Worm (Caenorhabditis elegans) whole organism, mixed stage, embryonic: ENCODE measurements around the gene Y17D7C.1.
A peak's percentile ranks its signal among the peaks of the same experiment; 100 is the strongest.

Source experiments
- bed-3 ChIP-seq: fragments of 200-800 bp; sonication (Bioruptor generic); optimal IDR thresholded peaks from 3 replicates; lab custom pipeline; 2018; ENCODE audit warnings: mild to moderate bottlenecking, missing genetic modification characterization, moderate library complexity, missing compliant biosample characterization
- blmp-1 ChIP-seq: fragments of 150-350 bp; optimal IDR thresholded peaks from 2 replicates; lab custom pipeline; 2014; ENCODE audit warnings: missing biosample characterization, missing genetic modification characterization
- ceh-39 ChIP-seq: fragments of 150-350 bp; optimal IDR thresholded peaks from 2 replicates; lab custom pipeline; 2014; ENCODE audit warnings: missing biosample characterization, missing genetic modification characterization
- ceh-43 ChIP-seq: fragments of 200-800 bp; sonication (Bioruptor generic); optimal IDR thresholded peaks from 2 replicates; lab custom pipeline; 2018; ENCODE audit warnings: mild to moderate bottlenecking, missing genetic modification characterization, moderate library complexity, missing compliant biosample characterization
- ceh-83 ChIP-seq: fragments of 200-800 bp; sonication (Bioruptor generic); optimal IDR thresholded peaks from 2 replicates; lab custom pipeline; 2018; ENCODE audit warnings: mild to moderate bottlenecking, missing genetic modification characterization, missing compliant biosample characterization
- ces-1 ChIP-seq: fragments of 150-350 bp; optimal IDR thresholded peaks from 2 replicates; lab custom pipeline; 2014; ENCODE audit warnings: missing biosample characterization, missing genetic modification reagents, missing genetic modification characterization
- cnd-1 ChIP-seq: fragments of 200-800 bp; sonication (Bioruptor generic); optimal IDR thresholded peaks from 2 replicates; lab custom pipeline; 2018; ENCODE audit warnings: mild to moderate bottlenecking, missing genetic modification characterization, missing compliant biosample characterization
- drap-1 ChIP-seq: fragments of 200-800 bp; sonication (Bioruptor generic); optimal IDR thresholded peaks from 3 replicates; lab custom pipeline; 2018; ENCODE audit warnings: mild to moderate bottlenecking, missing genetic modification characterization, missing compliant biosample characterization
- elt-1 ChIP-seq: sonication (generic microtip); optimal IDR thresholded peaks from 2 replicates; lab custom pipeline; 2017; ENCODE audit warnings: missing genetic modification characterization, mild to moderate bottlenecking, missing compliant biosample characterization, antibody characterized with exemption, moderate library complexity, borderline replicate concordance; ENCODE audit not compliant: insufficient read depth
- flh-1 ChIP-seq: fragments of 200-800 bp; sonication (Bioruptor generic); optimal IDR thresholded peaks from 2 replicates; lab custom pipeline; 2018; ENCODE audit warnings: mild to moderate bottlenecking, missing genetic modification characterization, moderate library complexity, missing compliant biosample characterization
- ham-2 ChIP-seq: fragments of 200-800 bp; sonication (Bioruptor generic); optimal IDR thresholded peaks from 2 replicates; lab custom pipeline; 2018; ENCODE audit warnings: mild to moderate bottlenecking, missing genetic modification characterization, missing compliant biosample characterization
- hlh-1 ChIP-seq: fragments of 150-350 bp; optimal IDR thresholded peaks from 2 replicates; lab custom pipeline; 2014; ENCODE audit warnings: missing biosample characterization, missing genetic modification reagents, missing genetic modification characterization
- lin-13 ChIP-seq: fragments of 150-350 bp; optimal IDR thresholded peaks from 2 replicates; lab custom pipeline; 2014; ENCODE audit warnings: missing biosample characterization, missing genetic modification characterization
- lin-32 ChIP-seq: fragments of 200-800 bp; sonication (Bioruptor generic); optimal IDR thresholded peaks from 2 replicates; lab custom pipeline; 2018; ENCODE audit warnings: mild to moderate bottlenecking, missing genetic modification characterization, missing compliant biosample characterization
- lsy-2 ChIP-seq: fragments of 150-350 bp; optimal IDR thresholded peaks from 2 replicates; lab custom pipeline; 2014; ENCODE audit warnings: missing biosample characterization, missing genetic modification characterization
- mab-5 ChIP-seq: fragments of 150-350 bp; optimal IDR thresholded peaks from 2 replicates; lab custom pipeline; 2014; ENCODE audit warnings: missing biosample characterization, missing genetic modification characterization
- mep-1 ChIP-seq: fragments of 150-350 bp; optimal IDR thresholded peaks from 2 replicates; lab custom pipeline; 2017; ENCODE audit warnings: missing biosample characterization, missing genetic modification reagents, missing genetic modification characterization, inconsistent platforms
- mls-2 ChIP-seq: sonication (generic microtip); optimal IDR thresholded peaks from 2 replicates; lab custom pipeline; 2016; ENCODE audit warnings: mild to moderate bottlenecking, missing genetic modification characterization, moderate library complexity, missing compliant biosample characterization
- nhr-12 ChIP-seq: fragments of 150-350 bp; optimal IDR thresholded peaks from 2 replicates; lab custom pipeline; 2014; ENCODE audit warnings: missing biosample characterization, missing genetic modification characterization
- nhr-2 ChIP-seq: fragments of 150-350 bp; optimal IDR thresholded peaks from 2 replicates; lab custom pipeline; 2014; ENCODE audit warnings: missing biosample characterization, missing genetic modification characterization
- nhr-237 ChIP-seq: fragments of 150-350 bp; optimal IDR thresholded peaks from 2 replicates; lab custom pipeline; 2014; ENCODE audit warnings: missing biosample characterization, missing genetic modification characterization
- nhr-28 ChIP-seq: fragments of 150-350 bp; optimal IDR thresholded peaks from 2 replicates; lab custom pipeline; 2014; ENCODE audit warnings: missing biosample characterization, missing genetic modification characterization
- nhr-76 ChIP-seq: sonication (generic microtip); optimal IDR thresholded peaks from 2 replicates; lab custom pipeline; 2017; ENCODE audit warnings: missing biosample characterization, missing genetic modification characterization
- pha-4 ChIP-seq: fragments of 150-350 bp; optimal IDR thresholded peaks from 2 replicates; lab custom pipeline; 2018; ENCODE audit warnings: missing biosample characterization, missing genetic modification reagents, missing genetic modification characterization
- sem-2 ChIP-seq: fragments of 200-800 bp; sonication (Bioruptor generic); optimal IDR thresholded peaks from 2 replicates; lab custom pipeline; 2018; ENCODE audit warnings: mild to moderate bottlenecking, missing genetic modification characterization, missing compliant biosample characterization
- snpc-4 ChIP-seq: fragments of 150-350 bp; optimal IDR thresholded peaks from 2 replicates; lab custom pipeline; 2014; ENCODE audit warnings: missing biosample characterization, missing genetic modification characterization
- sptf-1 ChIP-seq: sonication (generic microtip); optimal IDR thresholded peaks from 2 replicates; lab custom pipeline; 2017; ENCODE audit warnings: mild to moderate bottlenecking, missing genetic modification characterization, moderate library complexity, missing compliant biosample characterization
- tbx-8 ChIP-seq: fragments of 200-800 bp; sonication (Bioruptor generic); optimal IDR thresholded peaks from 2 replicates; lab custom pipeline; 2018; ENCODE audit warnings: mild to moderate bottlenecking, missing genetic modification characterization, moderate library complexity, missing compliant biosample characterization
- unc-120 ChIP-seq: sonication (generic microtip); optimal IDR thresholded peaks from 2 replicates; lab custom pipeline; 2017; ENCODE audit warnings: missing genetic modification characterization, missing compliant biosample characterization; ENCODE audit not compliant: poor library complexity, severe bottlenecking
- unc-39 ChIP-seq: fragments of 150-350 bp; optimal IDR thresholded peaks from 2 replicates; lab custom pipeline; 2014; ENCODE audit warnings: missing biosample characterization, missing genetic modification characterization
- unc-62 ChIP-seq: fragments of 150-350 bp; optimal IDR thresholded peaks from 2 replicates; lab custom pipeline; 2014; ENCODE audit warnings: missing biosample characterization, missing genetic modification reagents, missing genetic modification characterization
- zip-8 ChIP-seq: fragments of 150-350 bp; optimal IDR thresholded peaks from 2 replicates; lab custom pipeline; 2014; ENCODE audit warnings: missing biosample characterization, missing genetic modification characterization
- ztf-11 ChIP-seq: fragments of 150-350 bp; optimal IDR thresholded peaks from 2 replicates; lab custom pipeline; 2014; ENCODE audit warnings: missing biosample characterization, missing genetic modification characterization

The Y17D7C.1 gene

ce11 chrV:18708015-18708414 is 1.6 kb downstream of the Y17D7C.1 start:
- TF ChIP-seq elt-1 (tag; lab: Kevin White, UChicago) (no peak), mls-2 (tag; lab: Kevin White, UChicago) (no peak), ztf-11 (tag; lab: Kevin White, UChicago) (no peak), ham-2 (no peak), nhr-76 (tag; lab: Kevin White, UChicago) (no peak), ceh-43 (no peak), flh-1 (GFP tag; lab: Kevin White, UChicago) (no peak), nhr-2 (tag; lab: Kevin White, UChicago) (no peak), unc-120 (tag; lab: Kevin White, UChicago) (no peak), ceh-83 (GFP tag; lab: Kevin White, UChicago) (no peak), lin-13 (tag; lab: Kevin White, UChicago) (no peak), nhr-237 (tag; lab: Kevin White, UChicago) (no peak), drap-1 (GFP tag; lab: Kevin White, UChicago) (no peak), pha-4 (tag; lab: Kevin White, UChicago) (no peak), lin-32 (GFP tag; lab: Kevin White, UChicago) (no peak), unc-62 (GFP tag; lab: Kevin White, UChicago) (no peak), bed-3 (GFP tag; lab: Kevin White, UChicago) (no peak), cnd-1 (tag; lab: Kevin White, UChicago) (no peak), unc-39 (no peak)

- TF ChIP-seq pha-4 (tag; lab: Kevin White, UChicago) (no peak), ztf-11 (tag; lab: Kevin White, UChicago) (no peak), hlh-1 (tag; lab: Kevin White, UChicago) (no peak)
Observed at ce11 chrV:18709203-18709860, 3.0 kb downstream of the Y17D7C.1 start, which contains the start of gene Y17D7C.6. Gene Y17D7C.6, plus strand, starts transcription at chrV:18709810.

ce11 chrV:18710045-18710490 is 3.7 kb downstream of the Y17D7C.1 start:
- TF ChIP-seq mep-1 (tag; lab: Kevin White, UChicago): no peak
- TF ChIP-seq nhr-12 (tag; lab: Kevin White, UChicago): no peak
- no peak for TF ChIP-seq pha-4 (tag; lab: Kevin White, UChicago)
- TF ChIP-seq ceh-39: no peak
- peak; percentile 86 for TF ChIP-seq lsy-2 (tag; lab: Kevin White, UChicago)
- TF ChIP-seq tbx-8: no peak
- no peak for TF ChIP-seq nhr-28
- no peak for TF ChIP-seq elt-1 (tag; lab: Kevin White, UChicago)
- TF ChIP-seq ces-1 (GFP tag; lab: Kevin White, UChicago): peak; percentile 50
- TF ChIP-seq bed-3 (GFP tag; lab: Kevin White, UChicago): no peak
- no peak for TF ChIP-seq ztf-11 (tag; lab: Kevin White, UChicago)
- TF ChIP-seq unc-62 (GFP tag; lab: Kevin White, UChicago): no peak
- TF ChIP-seq ceh-83 (GFP tag; lab: Kevin White, UChicago): no peak
- TF ChIP-seq hlh-1 (tag; lab: Kevin White, UChicago): no peak
- TF ChIP-seq nhr-237 (tag; lab: Kevin White, UChicago): no peak
- TF ChIP-seq mab-5: no peak
- no peak for TF ChIP-seq sptf-1 (tag; lab: Kevin White, UChicago)
- TF ChIP-seq snpc-4 (tag; lab: Kevin White, UChicago): no peak
- peak; percentile 88 for TF ChIP-seq lin-32 (GFP tag; lab: Kevin White, UChicago)
- no peak for TF ChIP-seq drap-1 (GFP tag; lab: Kevin White, UChicago)
- peak; percentile 69 for TF ChIP-seq cnd-1 (tag; lab: Kevin White, UChicago)
- no peak for TF ChIP-seq blmp-1 (tag; lab: Kevin White, UChicago)
- no peak for TF ChIP-seq sem-2
- TF ChIP-seq nhr-76 (tag; lab: Kevin White, UChicago): no peak
- TF ChIP-seq nhr-2 (tag; lab: Kevin White, UChicago): no peak
- peak; percentile 84 for TF ChIP-seq unc-39
- no peak for TF ChIP-seq zip-8 (tag; lab: Kevin White, UChicago)
